Fruit fly (Drosophila melanogaster) whole organism, embryonic: ENCODE results near the gene Mink.
A peak's percentile ranks its signal among the peaks of the same experiment; 100 is the strongest.

Experiments
- Abd-B ChIP-seq: fragments of 200-800 bp; sonication (Bioruptor generic); optimal IDR thresholded peaks from 2 replicates; lab custom pipeline; 2018; ENCODE audit warnings: missing biosample characterization, mild to moderate bottlenecking, missing genetic modification characterization, moderate library complexity
- Awh ChIP-seq: fragments of 200-800 bp; sonication (Bioruptor generic); IDR thresholded peaks from 2 replicates; pipeline ENCODE4, ENCODE4 v1.3.6; 2022; ENCODE audit warnings: missing biosample characterization, missing genetic modification characterization
- CG1024 ChIP-seq: fragments of 200-800 bp; sonication (Bioruptor generic); IDR thresholded peaks from 2 replicates; pipeline ENCODE4 v1.3.6; 2022; ENCODE audit warnings: missing biosample characterization, missing genetic modification characterization
- CG10274 ChIP-seq: fragments of 200-800 bp; sonication (Bioruptor generic); optimal IDR thresholded peaks from 3 replicates; lab custom pipeline; 2017; ENCODE audit warnings: missing biosample characterization, mild to moderate bottlenecking, missing genetic modification characterization
- CG10654 ChIP-seq: fragments of 200-800 bp; sonication (Bioruptor generic); optimal IDR thresholded peaks from 2 replicates; lab custom pipeline; 2016; ENCODE audit warnings: missing biosample characterization, missing genetic modification characterization
- CG12155 ChIP-seq: fragments of 200-800 bp; sonication (Bioruptor generic); optimal IDR thresholded peaks from 3 replicates; lab custom pipeline; 2016; ENCODE audit warnings: missing biosample characterization, missing genetic modification characterization
- CG13775 ChIP-seq: fragments of 200-800 bp; sonication (Bioruptor generic); optimal IDR thresholded peaks from 3 replicates; lab custom pipeline; 2017; ENCODE audit warnings: missing biosample characterization, mild to moderate bottlenecking, missing genetic modification characterization
- CG14050 ChIP-seq: fragments of 200-800 bp; sonication (Bioruptor generic); IDR thresholded peaks from 3 replicates; pipeline ENCODE4 v1.3.6; 2022; ENCODE audit warnings: missing biosample characterization, missing genetic modification characterization
- CG15269 ChIP-seq: fragments of 200-800 bp; sonication (Bioruptor generic); optimal IDR thresholded peaks from 2 replicates; lab custom pipeline; 2018; ENCODE audit warnings: missing biosample characterization, mild to moderate bottlenecking, missing genetic modification characterization, moderate library complexity
- CG15479 ChIP-seq: fragments of 200-800 bp; sonication (Bioruptor generic); optimal IDR thresholded peaks from 3 replicates; lab custom pipeline; 2019; ENCODE audit warnings: missing biosample characterization, mild to moderate bottlenecking, missing genetic modification characterization, moderate library complexity
- CG1603 ChIP-seq: fragments of 200-800 bp; sonication (Bioruptor generic); optimal IDR thresholded peaks from 2 replicates; lab custom pipeline; 2019; ENCODE audit warnings: missing biosample characterization, mild to moderate bottlenecking, missing genetic modification characterization, moderate library complexity
- CG17612 ChIP-seq: fragments of 200-800 bp; sonication (Bioruptor generic); IDR thresholded peaks from 2 replicates; pipeline ENCODE4 v1.3.6; 2022; ENCODE audit warnings: missing biosample characterization, missing genetic modification characterization
- CG1832 ChIP-seq: fragments of 200-800 bp; sonication (Bioruptor generic); optimal IDR thresholded peaks from 2 replicates; lab custom pipeline; 2017; ENCODE audit warnings: missing biosample characterization, mild to moderate bottlenecking, missing genetic modification characterization, inconsistent platforms
- CG2875 ChIP-seq: fragments of 200-800 bp; sonication (Bioruptor generic); optimal IDR thresholded peaks from 2 replicates; lab custom pipeline; 2017; ENCODE audit warnings: missing biosample characterization, mild to moderate bottlenecking, missing genetic modification characterization, missing genetic modification reagents
- CG31441 ChIP-seq: fragments of 200-800 bp; sonication (Bioruptor generic); IDR thresholded peaks from 2 replicates; pipeline ENCODE4 v1.3.6; 2022; ENCODE audit warnings: missing biosample characterization, missing genetic modification characterization
- CG5180 ChIP-seq: fragments of 200-800 bp; sonication (Bioruptor generic); optimal IDR thresholded peaks from 3 replicates; lab custom pipeline; 2017; ENCODE audit warnings: missing biosample characterization, missing genetic modification characterization, mild to moderate bottlenecking, moderate library complexity, missing genetic modification reagents
- CG7271 ChIP-seq: fragments of 200-800 bp; sonication (Bioruptor generic); optimal IDR thresholded peaks from 2 replicates; lab custom pipeline; 2018; ENCODE audit warnings: missing biosample characterization, mild to moderate bottlenecking, missing genetic modification characterization, moderate library complexity
- CG7357 ChIP-seq: fragments of 200-800 bp; sonication (Bioruptor generic); IDR thresholded peaks from 3 replicates; pipeline ENCODE4 v1.3.6; 2022; ENCODE audit warnings: missing biosample characterization, missing genetic modification characterization
- CG9817 ChIP-seq: fragments of 200-800 bp; sonication (Bioruptor generic); optimal IDR thresholded peaks from 2 replicates; lab custom pipeline; 2018; ENCODE audit warnings: missing biosample characterization, mild to moderate bottlenecking, missing genetic modification characterization, moderate library complexity
- CG9932 ChIP-seq: fragments of 200-800 bp; sonication (Bioruptor generic); IDR thresholded peaks from 2 replicates; pipeline ENCODE4 v1.3.6; 2022; ENCODE audit warnings: missing biosample characterization, missing genetic modification characterization
- Camta ChIP-seq: fragments of 200-800 bp; sonication (Bioruptor generic); optimal IDR thresholded peaks from 2 replicates; lab custom pipeline; 2016; ENCODE audit warnings: missing biosample characterization, missing genetic modification characterization
- Dek ChIP-seq: fragments of 200-800 bp; sonication (Bioruptor generic); optimal IDR thresholded peaks from 3 replicates; lab custom pipeline; 2019; ENCODE audit warnings: missing biosample characterization, mild to moderate bottlenecking, missing genetic modification characterization, moderate library complexity
- Ets97D ChIP-seq: fragments of 200-800 bp; sonication (Bioruptor generic); optimal IDR thresholded peaks from 3 replicates; lab custom pipeline; 2016; ENCODE audit warnings: missing biosample characterization, missing genetic modification characterization
- HLH4C ChIP-seq: fragments of 200-800 bp; sonication (Bioruptor generic); IDR thresholded peaks from 3 replicates; pipeline ENCODE4 v1.3.6; 2022; ENCODE audit warnings: missing biosample characterization, missing genetic modification characterization; ENCODE audit not compliant: partially characterized antibody
- Mrtf ChIP-seq: fragments of 200-800 bp; sonication (Bioruptor generic); IDR thresholded peaks from 3 replicates; pipeline ENCODE4 v1.3.6; 2022; ENCODE audit warnings: missing biosample characterization, missing genetic modification characterization
- Ptx1 ChIP-seq: fragments of 200-800 bp; sonication (Bioruptor generic); IDR thresholded peaks from 2 replicates; pipeline ENCODE4 v1.3.6; 2022; ENCODE audit warnings: missing biosample characterization, missing genetic modification characterization
- Scr ChIP-seq: fragments of 200-800 bp; sonication (Bioruptor generic); IDR thresholded peaks from 2 replicates; pipeline ENCODE4 v1.3.6; 2022; ENCODE audit warnings: missing biosample characterization, missing genetic modification characterization; ENCODE audit not compliant: partially characterized antibody
- Sin3A ChIP-seq: fragments of >200 bp; optimal IDR thresholded peaks from 2 replicates; lab custom pipeline; 2018
- Sry-δ ChIP-seq: fragments of 200-800 bp; sonication (Bioruptor generic); optimal IDR thresholded peaks from 2 replicates; lab custom pipeline; 2016; ENCODE audit warnings: missing biosample characterization, missing genetic modification characterization
- Trl ChIP-seq, 3 experiments: fragments of >200 bp in 2 of 3; fragments of 200-800 bp in 1 of 3; sonication (Bioruptor generic) in 1 of 3; optimal IDR thresholded peaks; 2 replicates in 1 of 3; 3 replicates in 2 of 3; lab custom pipeline; 2016 to 2017; ENCODE audit warnings: missing biosample characterization in 1 of 3, missing genetic modification characterization in 1 of 3
- al ChIP-seq: fragments of 200-800 bp; sonication (Bioruptor generic); IDR thresholded peaks from 2 replicates; pipeline ENCODE4 v1.3.6; 2022; ENCODE audit warnings: missing biosample characterization, missing genetic modification characterization
- ase ChIP-seq: fragments of 200-800 bp; sonication (Bioruptor generic); IDR thresholded peaks from 3 replicates; pipeline ENCODE4 v1.3.6; 2022; ENCODE audit warnings: missing biosample characterization, missing genetic modification characterization
- az2 ChIP-seq: fragments of 200-800 bp; sonication (Bioruptor generic); optimal IDR thresholded peaks from 3 replicates; lab custom pipeline; 2016; ENCODE audit warnings: missing biosample characterization, missing genetic modification characterization
- bab2 ChIP-seq: fragments of 200-800 bp; sonication (Bioruptor generic); optimal IDR thresholded peaks from 2 replicates; lab custom pipeline; 2016; ENCODE audit warnings: missing biosample characterization, missing genetic modification characterization
- bcd ChIP-seq: fragments of 200-800 bp; sonication (Bioruptor generic); optimal IDR thresholded peaks from 2 replicates; lab custom pipeline; 2017; ENCODE audit warnings: missing biosample characterization, mild to moderate bottlenecking, missing genetic modification characterization
- bsh ChIP-seq, 2 experiments: fragments of 200-800 bp; sonication (Bioruptor generic); optimal IDR thresholded peaks; 2 replicates each; lab custom pipeline; 2017 to 2018; ENCODE audit warnings: mild to moderate bottlenecking in 2 of 2, missing biosample characterization in 2 of 2, missing genetic modification characterization in 2 of 2, moderate library complexity in 1 of 2
- caup ChIP-seq: fragments of 200-800 bp; sonication (Bioruptor generic); optimal IDR thresholded peaks from 3 replicates; lab custom pipeline; 2017; ENCODE audit warnings: missing biosample characterization, mild to moderate bottlenecking, missing genetic modification characterization, moderate library complexity; ENCODE audit not compliant: severe bottlenecking
- chn ChIP-seq: fragments of 200-800 bp; sonication (Bioruptor generic); optimal IDR thresholded peaks from 2 replicates; lab custom pipeline; 2016; ENCODE audit warnings: missing biosample characterization, missing genetic modification characterization
- crol ChIP-seq: fragments of 200-800 bp; sonication (Bioruptor generic); IDR thresholded peaks from 2 replicates; pipeline ENCODE4 v1.3.6; 2022; ENCODE audit warnings: missing biosample characterization, missing genetic modification characterization
- grn ChIP-seq: fragments of 200-800 bp; sonication (Bioruptor generic); optimal IDR thresholded peaks from 3 replicates; lab custom pipeline; 2017; ENCODE audit warnings: missing biosample characterization, missing genetic modification characterization
- jigr1 ChIP-seq: fragments of 200-800 bp; sonication (Bioruptor generic); IDR thresholded peaks from 3 replicates; pipeline ENCODE4 v1.3.6; 2022; ENCODE audit warnings: missing biosample characterization, missing genetic modification characterization
- oc ChIP-seq: fragments of 200-800 bp; sonication (Bioruptor generic); optimal IDR thresholded peaks from 2 replicates; lab custom pipeline; 2018; ENCODE audit warnings: missing biosample characterization, mild to moderate bottlenecking, missing genetic modification characterization, moderate library complexity
- otp ChIP-seq: fragments of 200-800 bp; sonication (Bioruptor generic); IDR thresholded peaks from 3 replicates; pipeline ENCODE4, ENCODE4 v1.3.6; 2022; ENCODE audit warnings: missing biosample characterization, missing genetic modification characterization
- prd ChIP-seq, 3 experiments: fragments of >200 bp in 2 of 3; fragments of 200-800 bp in 1 of 3; sonication (Bioruptor generic) in 1 of 3; optimal IDR thresholded peaks in 2 of 3; IDR thresholded peaks in 1 of 3; 2 replicates in 2 of 3; 3 replicates in 1 of 3; pipeline versions ENCODE4 v1.3.6 to Lab custom; 2017 to 2022; ENCODE audit warnings: missing biosample characterization in 1 of 3, missing genetic modification characterization in 1 of 3
- sr ChIP-seq: fragments of 200-800 bp; sonication (Bioruptor generic); IDR thresholded peaks from 3 replicates; pipeline ENCODE4 v1.3.6; 2022; ENCODE audit warnings: missing biosample characterization, missing genetic modification characterization
- stc ChIP-seq: fragments of 200-800 bp; sonication (Bioruptor generic); IDR thresholded peaks from 2 replicates; pipeline ENCODE4 v1.3.6; 2022; ENCODE audit warnings: missing biosample characterization, missing genetic modification characterization
- stwl ChIP-seq: fragments of 200-800 bp; sonication (Bioruptor generic); optimal IDR thresholded peaks from 3 replicates; lab custom pipeline; 2018; ENCODE audit warnings: missing biosample characterization, mild to moderate bottlenecking, missing genetic modification characterization, moderate library complexity
- tio ChIP-seq: fragments of 200-800 bp; sonication (Bioruptor generic); optimal IDR thresholded peaks from 2 replicates; lab custom pipeline; 2017; ENCODE audit warnings: missing biosample characterization, missing genetic modification characterization, inconsistent platforms
- tll ChIP-seq, 2 experiments: fragments of 200-800 bp in 1 of 2; fragments of >200 bp in 1 of 2; sonication (Bioruptor generic) in 1 of 2; optimal IDR thresholded peaks; 2 replicates each; lab custom pipeline; 2017 to 2019; ENCODE audit warnings: missing biosample characterization in 2 of 2, missing genetic modification characterization in 2 of 2, mild to moderate bottlenecking in 1 of 2, moderate library complexity in 1 of 2

Gene Mink

DNA sequence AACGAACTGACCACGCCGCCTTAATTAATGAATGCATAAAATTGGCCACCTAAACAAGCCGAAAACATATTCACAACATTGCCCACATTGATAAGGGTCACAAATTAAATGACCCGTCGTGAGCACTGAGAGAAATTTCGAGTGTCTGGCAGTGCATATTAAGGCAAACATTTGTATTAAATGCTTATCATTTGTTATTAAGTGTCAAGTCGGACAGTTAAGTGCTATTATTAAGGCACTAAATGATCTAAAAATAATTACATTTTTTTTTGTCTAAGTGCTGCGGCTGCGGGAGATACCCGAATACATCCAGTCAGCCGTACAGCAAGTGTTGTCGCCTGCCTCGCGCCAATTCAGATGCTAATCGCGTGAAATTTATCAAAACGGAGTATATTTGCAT lies 40.2 kb downstream of the Mink start (continued):
- TF ChIP-seq Abd-B (peak; percentile 56), CG1603 (tag; lab: Kevin White, UChicago) (peak; percentile 82), Camta (GFP tag; lab: Kevin White, UChicago) (peak; percentile 56), CG17612 (GFP tag; lab: Robert Waterston, UW) (0 out of 2 replicates have a peak, but pooled peaks have one; percentile 7), CG15269 (peak; percentile 81), oc (peak; percentile 55), Ptx1 (GFP tag; lab: Robert Waterston, UW) (peak; percentile 81), crol (GFP tag; lab: Robert Waterston, UW) (no peak), az2 (GFP tag; lab: Kevin White, UChicago) (peak; percentile 66), caup (GFP tag; lab: Kevin White, UChicago) (peak; percentile 55), Sry-δ (no peak), stc (GFP tag; lab: Robert Waterston, UW) (peak; percentile 83), bab2 (GFP tag; lab: Kevin White, UChicago) (peak; percentile 64), CG7271 (tag; lab: Kevin White, UChicago) (no peak), ase (peak; percentile 61; the same call in 2 of the 3 replicates), Dek (tag; lab: Kevin White, UChicago) (peak; percentile 59), CG10274 (GFP tag; lab: Kevin White, UChicago) (peak; percentile 14), CG5180 (GFP tag; lab: Kevin White, UChicago) (peak; percentile 32), grn (GFP tag; lab: Kevin White, UChicago) (peak; percentile 9), bcd (GFP tag; lab: Kevin White, UChicago) (peak; percentile 70), Ets97D (peak; percentile 9), CG9932 (GFP tag; lab: Robert Waterston, UW) (peak; percentile 71), Mrtf (GFP tag; lab: Robert Waterston, UW) (peak; percentile 69; the same call in 2 of the 3 replicates), CG12155 (GFP tag; lab: Kevin White, UChicago) (peak; percentile 48), Sin3A (no peak), al (GFP tag; lab: Robert Waterston, UW) (peak; percentile 70), CG1024 (GFP tag; lab: Robert Waterston, UW) (0 out of 2 replicates have a peak, but pooled peaks have one; percentile 35), CG15479 (GFP tag; lab: Kevin White, UChicago) (no peak), stwl (no peak), otp (peak; percentile 54; the same call in 2 of the 3 replicates), CG10654 (GFP tag; lab: Kevin White, UChicago) (peak; percentile 51), Awh (GFP tag; lab: Robert Waterston, UW) (peak; percentile 61), prd (optimal IDR thresholded peaks at IDR 0.05; lab: Kevin White, UChicago) (no peak), prd (GFP tag; IDR thresholded peaks at IDR 0.05; lab: Robert Waterston, UW) (peak; percentile 83), Scr (no peak), Trl (optimal IDR thresholded peaks at IDR 0.05; lab: Kevin White, UChicago) (no peak), Trl (GFP tag; optimal IDR thresholded peaks at IDR 0.05; lab: Kevin White, UChicago) (peak; percentile 54), tio (GFP tag; lab: Kevin White, UChicago) (peak; percentile 36), CG9817 (tag; lab: Kevin White, UChicago) (peak; percentile 50), CG1832 (GFP tag; lab: Kevin White, UChicago) (no peak), CG2875 (GFP tag; lab: Kevin White, UChicago) (no peak), HLH4C (GFP tag; lab: Robert Waterston, UW) (no peak), CG31441 (GFP tag; lab: Robert Waterston, UW) (peak; percentile 67), CG13775 (peak; percentile 1), tll (GFP tag; optimal IDR thresholded peaks at IDR 0.05; lab: Kevin White, UChicago) (no peak), bsh (GFP tag; optimal IDR thresholded peaks at IDR 0.05; lab: Kevin White, UChicago) (peak in 1 of 2 experiments; percentile 49), chn (GFP tag; lab: Kevin White, UChicago) (peak; percentile 18), jigr1 (GFP tag; lab: Robert Waterston, UW) (peak; percentile 53; the same call in 1 of the 3 replicates), CG14050 (peak; percentile 57; the same call in 2 of the 3 replicates), sr (GFP tag; lab: Robert Waterston, UW) (no peak), CG7357 (GFP tag; lab: Robert Waterston, UW) (peak; percentile 55; the same call in 2 of the 3 replicates)
